Fruit fly (Drosophila melanogaster) whole organism, embryonic: ENCODE measurements around the gene Pcmt.

Experiments
- Abd-B ChIP-seq: fragments of 200-800 bp; sonication (Bioruptor generic); optimal IDR thresholded peaks from 2 replicates; lab custom pipeline; 2018; ENCODE audit warnings: missing biosample characterization, mild to moderate bottlenecking, missing genetic modification characterization, moderate library complexity
- Awh ChIP-seq: fragments of 200-800 bp; sonication (Bioruptor generic); IDR thresholded peaks from 2 replicates; pipeline ENCODE4, ENCODE4 v1.3.6; 2022; ENCODE audit warnings: missing biosample characterization, missing genetic modification characterization
- BEAF-32 ChIP-seq: fragments of 200-800 bp; sonication (Bioruptor generic); optimal IDR thresholded peaks from 3 replicates; lab custom pipeline; 2017; ENCODE audit warnings: missing biosample characterization, missing genetic modification characterization, mild to moderate bottlenecking, moderate library complexity, missing genetic modification reagents
- Bdp1 ChIP-seq: fragments of 200-800 bp; sonication (Bioruptor generic); optimal IDR thresholded peaks from 3 replicates; lab custom pipeline; 2016; ENCODE audit warnings: missing biosample characterization, missing genetic modification characterization
- Bgb ChIP-seq: fragments of 200-800 bp; sonication (Bioruptor generic); IDR thresholded peaks from 2 replicates; pipeline ENCODE4 v1.3.6; 2022; ENCODE audit warnings: missing biosample characterization, missing genetic modification characterization; ENCODE audit not compliant: partially characterized antibody
- Bteb2 ChIP-seq: fragments of 200-800 bp; sonication (Bioruptor generic); optimal IDR thresholded peaks from 2 replicates; lab custom pipeline; 2016; ENCODE audit warnings: missing biosample characterization, missing genetic modification characterization
- CG12071 ChIP-seq: fragments of 200-800 bp; sonication (Bioruptor generic); optimal IDR thresholded peaks from 3 replicates; lab custom pipeline; 2018; ENCODE audit warnings: missing biosample characterization, mild to moderate bottlenecking, missing genetic modification characterization
- CG1233 ChIP-seq: fragments of 200-800 bp; sonication (Bioruptor generic); optimal IDR thresholded peaks from 4 replicates; lab custom pipeline; 2018; ENCODE audit warnings: missing biosample characterization, mild to moderate bottlenecking, missing genetic modification characterization
- CG16779 ChIP-seq: fragments of 200-800 bp; sonication (Bioruptor generic); IDR thresholded peaks from 2 replicates; pipeline ENCODE4 v1.3.6; 2022; ENCODE audit warnings: missing biosample characterization, missing genetic modification characterization
- CG17385 ChIP-seq: fragments of 200-800 bp; sonication (Bioruptor generic); optimal IDR thresholded peaks from 3 replicates; lab custom pipeline; 2018; ENCODE audit warnings: missing biosample characterization, mild to moderate bottlenecking, missing genetic modification characterization
- CG2116 ChIP-seq: fragments of 200-800 bp; sonication (Bioruptor generic); optimal IDR thresholded peaks from 3 replicates; lab custom pipeline; 2018; ENCODE audit warnings: missing biosample characterization, mild to moderate bottlenecking, missing genetic modification characterization
- CG4424 ChIP-seq: fragments of 200-800 bp; sonication (Bioruptor generic); optimal IDR thresholded peaks from 3 replicates; lab custom pipeline; 2016; ENCODE audit warnings: missing biosample characterization, missing genetic modification characterization
- CG7928 ChIP-seq: fragments of 200-800 bp; sonication (Bioruptor generic); optimal IDR thresholded peaks from 2 replicates; lab custom pipeline; 2017; ENCODE audit warnings: missing biosample characterization, mild to moderate bottlenecking, missing genetic modification characterization
- CG9437 ChIP-seq: fragments of 200-800 bp; sonication (Bioruptor generic); optimal IDR thresholded peaks from 2 replicates; lab custom pipeline; 2018; ENCODE audit warnings: missing biosample characterization, mild to moderate bottlenecking, missing genetic modification characterization
- CG9797 ChIP-seq: fragments of 200-800 bp; sonication (Bioruptor generic); optimal IDR thresholded peaks from 3 replicates; lab custom pipeline; 2018; ENCODE audit warnings: missing biosample characterization, mild to moderate bottlenecking, missing genetic modification characterization
- Doc3 ChIP-seq: fragments of 200-800 bp; sonication (Bioruptor generic); IDR thresholded peaks from 3 replicates; pipeline ENCODE4 v1.3.6; 2022; ENCODE audit warnings: missing biosample characterization, missing genetic modification characterization; ENCODE audit not compliant: partially characterized antibody
- Dp ChIP-seq: fragments of 200-800 bp; sonication (Bioruptor generic); optimal IDR thresholded peaks from 2 replicates; lab custom pipeline; 2018; ENCODE audit warnings: missing biosample characterization, mild to moderate bottlenecking, missing genetic modification characterization, moderate library complexity
- Dref ChIP-seq: fragments of 200-800 bp; sonication (Bioruptor generic); IDR thresholded peaks from 2 replicates; pipeline ENCODE4 v1.3.6; 2022; ENCODE audit warnings: missing biosample characterization, missing genetic modification characterization
- E2f2 ChIP-seq: fragments of 200-800 bp; sonication (Bioruptor generic); IDR thresholded peaks from 2 replicates; pipeline ENCODE4 v1.3.6; 2022; ENCODE audit warnings: missing biosample characterization, missing genetic modification characterization
- Elba2 ChIP-seq: fragments of 200-800 bp; sonication (Bioruptor generic); optimal IDR thresholded peaks from 3 replicates; lab custom pipeline; 2016; ENCODE audit warnings: missing biosample characterization, missing genetic modification characterization
- Ets65A ChIP-seq: fragments of 200-800 bp; sonication (Bioruptor generic); peaks from one replicate; lab custom pipeline; 2016; ENCODE audit warnings: missing biosample characterization, missing genetic modification characterization
- GATAe ChIP-seq: fragments of 200-800 bp; sonication (Bioruptor generic); conservative IDR thresholded peaks from 2 replicates; pipeline ENCODE4 v1.3.6; 2022; ENCODE audit warnings: missing biosample characterization, missing genetic modification characterization
- H15 ChIP-seq: fragments of 200-800 bp; sonication (Bioruptor generic); IDR thresholded peaks from 3 replicates; pipeline ENCODE4 v1.3.6; 2022; ENCODE audit warnings: missing biosample characterization, missing genetic modification characterization
- Hr39 ChIP-seq: fragments of >200 bp; optimal IDR thresholded peaks from 2 replicates; lab custom pipeline; 2017
- Med ChIP-seq: fragments of 200-800 bp; sonication (Bioruptor generic); peaks from one replicate; lab custom pipeline; 2016; ENCODE audit warnings: missing biosample characterization, missing genetic modification characterization, mild to moderate bottlenecking, inconsistent platforms, moderate library complexity
- NC2α ChIP-seq: fragments of 200-800 bp; sonication (Bioruptor generic); optimal IDR thresholded peaks from 2 replicates; lab custom pipeline; 2016; ENCODE audit warnings: missing biosample characterization, missing genetic modification characterization
- Opbp ChIP-seq: fragments of 200-800 bp; sonication (Bioruptor generic); IDR thresholded peaks from 3 replicates; pipeline ENCODE4 v1.3.6; 2022; ENCODE audit warnings: missing biosample characterization, missing genetic modification characterization; ENCODE audit not compliant: partially characterized antibody
- Scr ChIP-seq: fragments of 200-800 bp; sonication (Bioruptor generic); IDR thresholded peaks from 2 replicates; pipeline ENCODE4 v1.3.6; 2022; ENCODE audit warnings: missing biosample characterization, missing genetic modification characterization; ENCODE audit not compliant: partially characterized antibody
- Side ChIP-seq: fragments of 200-800 bp; sonication (Bioruptor generic); optimal IDR thresholded peaks from 2 replicates; lab custom pipeline; 2016; ENCODE audit warnings: missing biosample characterization, missing genetic modification characterization
- Sry-δ ChIP-seq: fragments of 200-800 bp; sonication (Bioruptor generic); optimal IDR thresholded peaks from 2 replicates; lab custom pipeline; 2016; ENCODE audit warnings: missing biosample characterization, missing genetic modification characterization
- Vsx1 ChIP-seq: fragments of 200-800 bp; sonication (Bioruptor generic); optimal IDR thresholded peaks from 2 replicates; lab custom pipeline; 2017; ENCODE audit warnings: missing biosample characterization, mild to moderate bottlenecking, missing genetic modification characterization, missing genetic modification reagents
- crol ChIP-seq: fragments of 200-800 bp; sonication (Bioruptor generic); IDR thresholded peaks from 2 replicates; pipeline ENCODE4 v1.3.6; 2022; ENCODE audit warnings: missing biosample characterization, missing genetic modification characterization
- fd102C ChIP-seq: fragments of 200-800 bp; sonication (Bioruptor generic); optimal IDR thresholded peaks from 2 replicates; lab custom pipeline; 2018; ENCODE audit warnings: missing biosample characterization, mild to moderate bottlenecking, missing genetic modification characterization, moderate library complexity
- gfzf ChIP-seq: fragments of 200-800 bp; sonication (Bioruptor generic); optimal IDR thresholded peaks from 2 replicates; lab custom pipeline; 2016; ENCODE audit warnings: missing biosample characterization, mild to moderate bottlenecking, missing genetic modification characterization, moderate library complexity
- her ChIP-seq: fragments of 200-800 bp; sonication (Bioruptor generic); optimal IDR thresholded peaks from 2 replicates; lab custom pipeline; 2016; ENCODE audit warnings: missing biosample characterization, missing genetic modification characterization
- lov ChIP-seq, 2 experiments: fragments of 200-800 bp in 1 of 2; fragments of >200 bp in 1 of 2; sonication (Bioruptor generic) in 1 of 2; IDR thresholded peaks in 1 of 2; optimal IDR thresholded peaks in 1 of 2; 2 replicates in 1 of 2; 3 replicates in 1 of 2; pipeline versions ENCODE4 v1.3.6 to Lab custom; 2017 to 2022; ENCODE audit warnings: missing biosample characterization in 1 of 2, missing genetic modification characterization in 1 of 2
- otp ChIP-seq: fragments of 200-800 bp; sonication (Bioruptor generic); IDR thresholded peaks from 3 replicates; pipeline ENCODE4, ENCODE4 v1.3.6; 2022; ENCODE audit warnings: missing biosample characterization, missing genetic modification characterization
- peb ChIP-seq: fragments of 200-800 bp; sonication (Bioruptor generic); IDR thresholded peaks from 2 replicates; pipeline ENCODE4 v1.3.6; 2022; ENCODE audit warnings: missing biosample characterization, missing genetic modification characterization
- pfk ChIP-seq: fragments of 200-800 bp; sonication (Bioruptor generic); optimal IDR thresholded peaks from 2 replicates; lab custom pipeline; 2018; ENCODE audit warnings: missing biosample characterization, mild to moderate bottlenecking, missing genetic modification characterization, moderate library complexity
- pzg ChIP-seq: fragments of 200-800 bp; sonication (Bioruptor generic); optimal IDR thresholded peaks from 3 replicates; lab custom pipeline; 2018; ENCODE audit warnings: missing biosample characterization, mild to moderate bottlenecking, missing genetic modification characterization, moderate library complexity
- salm ChIP-seq: fragments of 200-800 bp; sonication (Bioruptor generic); optimal IDR thresholded peaks from 2 replicates; lab custom pipeline; 2018; ENCODE audit warnings: missing biosample characterization, mild to moderate bottlenecking, missing genetic modification characterization
- sd ChIP-seq: fragments of 200-800 bp; sonication (Bioruptor generic); optimal IDR thresholded peaks from 3 replicates; lab custom pipeline; 2018; ENCODE audit warnings: missing biosample characterization, mild to moderate bottlenecking, missing genetic modification characterization, moderate library complexity
- sens ChIP-seq: fragments of 200-800 bp; sonication (Bioruptor generic); peaks from one replicate; lab custom pipeline; 2016; ENCODE audit warnings: missing biosample characterization, missing genetic modification characterization
- sr ChIP-seq: fragments of 200-800 bp; sonication (Bioruptor generic); IDR thresholded peaks from 3 replicates; pipeline ENCODE4 v1.3.6; 2022; ENCODE audit warnings: missing biosample characterization, missing genetic modification characterization

Pcmt gene

DNA sequence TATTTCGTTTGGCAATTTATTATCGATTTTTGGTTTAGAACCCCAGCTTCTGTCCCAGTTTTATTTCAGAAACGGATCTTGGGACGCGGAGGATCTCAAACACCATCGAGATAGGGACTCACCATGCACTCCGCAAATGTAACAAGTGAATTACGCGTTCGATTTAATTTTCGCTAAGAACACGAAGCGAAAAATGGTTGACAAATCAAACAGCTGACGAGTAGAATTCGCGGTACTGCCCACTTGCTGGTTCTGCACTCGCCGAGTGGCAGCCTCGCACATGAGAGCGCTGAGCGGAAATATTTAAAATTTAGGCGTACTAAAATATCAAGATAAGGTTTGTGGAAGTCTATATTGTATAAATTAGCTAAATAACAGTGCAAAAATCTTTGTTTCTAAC is 9.3 kb upstream of the Pcmt start, which contains the start of gene Pi4KIIalpha (continued):
- TF ChIP-seq sd (tag; lab: Kevin White, UChicago) (no peak), CG4424 (GFP tag; lab: Kevin White, UChicago) (no peak), Ets65A (no peak), fd102C (GFP tag; lab: Kevin White, UChicago) (no peak), NC2α (GFP tag; lab: Kevin White, UChicago) (no peak), CG1233 (no peak), Dref (GFP tag; lab: Robert Waterston, UW) (peak; percentile 59), salm (tag; lab: Kevin White, UChicago) (no peak), peb (GFP tag; lab: Robert Waterston, UW) (no peak)

- TF ChIP-seq sens (no peak), Awh (GFP tag; lab: Robert Waterston, UW) (no peak), Hr39 (lab: Kevin White, UChicago) (no peak), Bdp1 (GFP tag; lab: Kevin White, UChicago) (no peak), Elba2 (GFP tag; lab: Kevin White, UChicago) (no peak), pfk (GFP tag; lab: Kevin White, UChicago) (no peak), Doc3 (GFP tag; lab: Robert Waterston, UW) (no peak), CG16779 (GFP tag; lab: Robert Waterston, UW) (no peak), sr (GFP tag; lab: Robert Waterston, UW) (0 out of 3 replicates have a peak, but pooled peaks have one; percentile 28), Vsx1 (GFP tag; lab: Kevin White, UChicago) (no peak), Abd-B (GFP tag; lab: Kevin White, UChicago) (no peak), lov (optimal IDR thresholded peaks at IDR 0.05; lab: Kevin White, UChicago) (no peak), lov (GFP tag; IDR thresholded peaks at IDR 0.05; lab: Robert Waterston, UW) (0 out of 3 replicates have a peak, but pooled peaks have one; percentile 29), Bteb2 (GFP tag; lab: Kevin White, UChicago) (no peak), CG17385 (GFP tag; lab: Kevin White, UChicago) (peak; percentile 13), her (GFP tag; lab: Kevin White, UChicago) (no peak), crol (GFP tag; lab: Robert Waterston, UW) (0 out of 2 replicates have a peak, but pooled peaks have one; percentile 24), Med (GFP tag; lab: Kevin White, UChicago) (peak; percentile 61), H15 (GFP tag; lab: Robert Waterston, UW) (no peak), GATAe (GFP tag; lab: Robert Waterston, UW) (no peak)
Measured at dm6 chr3R:5562956-5563355, 8.8 kb upstream of the Pcmt start.

dm6 chr3R:5554852-5555251 is 736 bp upstream of the Pcmt start, which contains the start of gene Snm1:
Snm1 (plus strand) TSS chr3R:5555084.
- TF ChIP-seq E2f2 (GFP tag; lab: Robert Waterston, UW) (peak; percentile 77), Bgb (GFP tag; lab: Robert Waterston, UW) (0 out of 2 replicates have a peak, but pooled peaks have one; percentile 25), BEAF-32 (peak; percentile 9), CG12071 (GFP tag; lab: Kevin White, UChicago) (no peak), Sry-δ (GFP tag; lab: Kevin White, UChicago) (peak; percentile 29), CG9437 (GFP tag; lab: Kevin White, UChicago) (no peak), CG2116 (GFP tag; lab: Kevin White, UChicago) (peak; percentile 23), pzg (GFP tag; lab: Kevin White, UChicago) (peak; percentile 7), Scr (GFP tag; lab: Robert Waterston, UW) (0 out of 2 replicates have a peak, but pooled peaks have one; percentile 9), gfzf (GFP tag; lab: Kevin White, UChicago) (peak; percentile 54), Opbp (GFP tag; lab: Robert Waterston, UW) (peak; percentile 27; the same call in 1 of the 3 replicates), Dref (GFP tag; lab: Robert Waterston, UW) (peak; percentile 45), Doc3 (GFP tag; lab: Robert Waterston, UW) (0 out of 3 replicates have a peak, but pooled peaks have one; percentile 11), sens (peak; percentile 53), CG7928 (GFP tag; lab: Kevin White, UChicago) (no peak), CG9797 (GFP tag; lab: Kevin White, UChicago) (peak; percentile 27), otp (GFP tag; lab: Robert Waterston, UW) (no peak), Side (GFP tag; lab: Kevin White, UChicago) (no peak), Dp (GFP tag; lab: Kevin White, UChicago) (peak; percentile 57)
